Worm (Caenorhabditis elegans): ENCODE measurements around the gene W05H9.2.

- TF ChIP-seq snpc-4 (tag; optimal IDR thresholded peaks at IDR 0.05) (no peak), aly-2 (tag; optimal IDR thresholded peaks at IDR 0.05) (no peak), nhr-77 (tag; optimal IDR thresholded peaks at IDR 0.05) (no peak), lsy-2 (tag; optimal IDR thresholded peaks at IDR 0.05) (no peak), pax-3 (tag; optimal IDR thresholded peaks at IDR 0.05) (no peak), ama-1 (optimal IDR thresholded peaks at IDR 0.05) (no peak), alr-1 (tag; optimal IDR thresholded peaks at IDR 0.05; ENCODE audit: borderline replicate concordance) (no peak), C04F5.9 (tag; optimal IDR thresholded peaks at IDR 0.05) (no peak), ztf-4 (tag; optimal IDR thresholded peaks at IDR 0.05) (no peak), nhr-76 (tag; optimal IDR thresholded peaks at IDR 0.05) (no peak)
Measured at ce11 chrX:6291632-6292031, 24.8 kb downstream of the W05H9.2 start, which contains the start of gene lev-9.

All from whole organism, L1 larva.